Fruit fly (Drosophila melanogaster) whole organism, embryonic: ENCODE measurements around the gene CG17754.

ENCODE experiments used
- Adf1 ChIP-seq: fragments of 200-800 bp; sonication (Bioruptor generic); IDR thresholded peaks from 2 replicates; pipeline ENCODE4 v1.3.6; 2022; ENCODE audit warnings: missing biosample characterization, missing genetic modification characterization
- Atf-2 ChIP-seq: fragments of 200-800 bp; sonication (Bioruptor generic); optimal IDR thresholded peaks from 2 replicates; lab custom pipeline; 2016; ENCODE audit warnings: missing biosample characterization, missing genetic modification characterization
- B-H2 ChIP-seq: fragments of 200-800 bp; sonication (Bioruptor generic); optimal IDR thresholded peaks from 2 replicates; lab custom pipeline; 2018; ENCODE audit warnings: missing biosample characterization, mild to moderate bottlenecking, missing genetic modification characterization
- Blimp-1 ChIP-seq: fragments of 200-800 bp; sonication (Bioruptor generic); optimal IDR thresholded peaks from 3 replicates; lab custom pipeline; 2018; ENCODE audit warnings: missing biosample characterization, missing genetic modification characterization, mild to moderate bottlenecking, moderate library complexity, missing genetic modification reagents
- CG11504 ChIP-seq: fragments of 200-800 bp; sonication (Bioruptor generic); optimal IDR thresholded peaks from 3 replicates; lab custom pipeline; 2019; ENCODE audit warnings: missing biosample characterization, mild to moderate bottlenecking, missing genetic modification characterization, moderate library complexity
- CG15073 ChIP-seq: fragments of 200-800 bp; sonication (Bioruptor generic); optimal IDR thresholded peaks from 2 replicates; lab custom pipeline; 2016; ENCODE audit warnings: missing biosample characterization, missing genetic modification characterization
- CG15601 ChIP-seq: fragments of 200-800 bp; sonication (Bioruptor generic); optimal IDR thresholded peaks from 3 replicates; lab custom pipeline; 2019; ENCODE audit warnings: missing biosample characterization, mild to moderate bottlenecking, missing genetic modification characterization, moderate library complexity
- CG16863 ChIP-seq: fragments of 200-800 bp; sonication (Bioruptor generic); optimal IDR thresholded peaks from 3 replicates; lab custom pipeline; 2016; ENCODE audit warnings: missing biosample characterization, missing genetic modification characterization
- CG17361 ChIP-seq: fragments of 200-800 bp; sonication (Bioruptor generic); IDR thresholded peaks from 3 replicates; pipeline ENCODE4 v1.3.6; 2022; ENCODE audit warnings: missing biosample characterization, missing genetic modification characterization
- CG17568 ChIP-seq: fragments of 200-800 bp; sonication (Bioruptor generic); optimal IDR thresholded peaks from 2 replicates; lab custom pipeline; 2018; ENCODE audit warnings: missing biosample characterization, mild to moderate bottlenecking, missing genetic modification characterization, moderate library complexity
- CG4282 ChIP-seq: fragments of 200-800 bp; sonication (Bioruptor generic); optimal IDR thresholded peaks from 2 replicates; lab custom pipeline; 2016; ENCODE audit warnings: missing biosample characterization, missing genetic modification characterization
- CG4854 ChIP-seq: fragments of 200-800 bp; sonication (Bioruptor generic); optimal IDR thresholded peaks from 2 replicates; lab custom pipeline; 2016; ENCODE audit warnings: missing biosample characterization, missing genetic modification characterization, inconsistent platforms
- CG5245 ChIP-seq: fragments of 200-800 bp; sonication (Bioruptor generic); optimal IDR thresholded peaks from 3 replicates; lab custom pipeline; 2016; ENCODE audit warnings: missing biosample characterization, missing genetic modification characterization
- CG5953 ChIP-seq: fragments of 200-800 bp; sonication (Bioruptor generic); IDR thresholded peaks from 2 replicates; pipeline ENCODE4 v1.3.6; 2022; ENCODE audit warnings: missing biosample characterization, missing genetic modification characterization
- CG6254 ChIP-seq: fragments of 200-800 bp; sonication (Bioruptor generic); optimal IDR thresholded peaks from 3 replicates; lab custom pipeline; 2017; ENCODE audit warnings: mild to moderate bottlenecking, missing biosample characterization, missing genetic modification reagents, missing genetic modification characterization
- CG6683 ChIP-seq: fragments of 200-800 bp; sonication (Bioruptor generic); optimal IDR thresholded peaks from 2 replicates; lab custom pipeline; 2017; ENCODE audit warnings: missing biosample characterization, mild to moderate bottlenecking, missing genetic modification characterization, missing genetic modification reagents
- CG7839 ChIP-seq: fragments of 200-800 bp; sonication (Bioruptor generic); optimal IDR thresholded peaks from 3 replicates; lab custom pipeline; 2018; ENCODE audit warnings: missing biosample characterization, mild to moderate bottlenecking, missing genetic modification characterization, moderate library complexity
- CG9932 ChIP-seq: fragments of 200-800 bp; sonication (Bioruptor generic); IDR thresholded peaks from 2 replicates; pipeline ENCODE4 v1.3.6; 2022; ENCODE audit warnings: missing biosample characterization, missing genetic modification characterization
- Doc2 ChIP-seq: fragments of 200-800 bp; sonication (Bioruptor generic); IDR thresholded peaks from 2 replicates; pipeline ENCODE4 v1.3.6; 2022; ENCODE audit warnings: missing biosample characterization, missing genetic modification characterization
- Doc3 ChIP-seq: fragments of 200-800 bp; sonication (Bioruptor generic); IDR thresholded peaks from 3 replicates; pipeline ENCODE4 v1.3.6; 2022; ENCODE audit warnings: missing biosample characterization, missing genetic modification characterization; ENCODE audit not compliant: partially characterized antibody
- Fer1 ChIP-seq: fragments of 200-800 bp; sonication (Bioruptor generic); optimal IDR thresholded peaks from 2 replicates; lab custom pipeline; 2017; ENCODE audit warnings: missing biosample characterization, mild to moderate bottlenecking, missing genetic modification characterization
- Hmr ChIP-seq: fragments of 200-800 bp; sonication (Bioruptor generic); optimal IDR thresholded peaks from 3 replicates; lab custom pipeline; 2017; ENCODE audit warnings: mild to moderate bottlenecking, missing biosample characterization, missing genetic modification reagents, missing genetic modification characterization
- Jarid2 ChIP-seq: fragments of 200-800 bp; sonication (Bioruptor generic); optimal IDR thresholded peaks from 3 replicates; lab custom pipeline; 2017; ENCODE audit warnings: mild to moderate bottlenecking, missing biosample characterization, missing genetic modification reagents, missing genetic modification characterization
- Mrtf ChIP-seq: fragments of 200-800 bp; sonication (Bioruptor generic); IDR thresholded peaks from 3 replicates; pipeline ENCODE4 v1.3.6; 2022; ENCODE audit warnings: missing biosample characterization, missing genetic modification characterization
- Nf-YB ChIP-seq: fragments of 200-800 bp; sonication (Bioruptor generic); optimal IDR thresholded peaks from 3 replicates; lab custom pipeline; 2019; ENCODE audit warnings: missing biosample characterization, mild to moderate bottlenecking, missing genetic modification characterization, moderate library complexity
- NfI ChIP-seq: fragments of 200-800 bp; sonication (Bioruptor generic); optimal IDR thresholded peaks from 3 replicates; lab custom pipeline; 2018; ENCODE audit warnings: missing biosample characterization, mild to moderate bottlenecking, missing genetic modification characterization, moderate library complexity
- Oaz ChIP-seq: fragments of 200-800 bp; sonication (Bioruptor generic); IDR thresholded peaks from 2 replicates; pipeline ENCODE4 v1.3.6; 2022; ENCODE audit warnings: missing biosample characterization, missing genetic modification characterization
- Pdp1 ChIP-seq, 2 experiments: fragments of 200-800 bp; sonication (Bioruptor generic); optimal IDR thresholded peaks; 3 replicates each; lab custom pipeline; 2016; ENCODE audit warnings: missing biosample characterization in 2 of 2, missing genetic modification characterization in 2 of 2, mild to moderate bottlenecking in 1 of 2, moderate library complexity in 1 of 2
- Sry-δ ChIP-seq: fragments of 200-800 bp; sonication (Bioruptor generic); optimal IDR thresholded peaks from 2 replicates; lab custom pipeline; 2016; ENCODE audit warnings: missing biosample characterization, missing genetic modification characterization
- Xbp1 ChIP-seq: fragments of 200-800 bp; sonication (Bioruptor generic); optimal IDR thresholded peaks from 3 replicates; lab custom pipeline; 2016; ENCODE audit warnings: missing biosample characterization, mild to moderate bottlenecking, missing genetic modification characterization
- aop ChIP-seq: fragments of 200-800 bp; sonication (Bioruptor generic); IDR thresholded peaks from 2 replicates; pipeline ENCODE4 v1.3.6; 2022; ENCODE audit warnings: missing biosample characterization, missing genetic modification characterization
- crol ChIP-seq: fragments of 200-800 bp; sonication (Bioruptor generic); IDR thresholded peaks from 2 replicates; pipeline ENCODE4 v1.3.6; 2022; ENCODE audit warnings: missing biosample characterization, missing genetic modification characterization
- da ChIP-seq: fragments of 200-800 bp; sonication (Bioruptor generic); optimal IDR thresholded peaks from 2 replicates; lab custom pipeline; 2016; ENCODE audit warnings: missing biosample characterization, missing genetic modification characterization
- dysf ChIP-seq: fragments of 200-800 bp; sonication (Bioruptor generic); IDR thresholded peaks from 3 replicates; pipeline ENCODE4 v1.3.6; 2022; ENCODE audit warnings: missing biosample characterization, missing genetic modification characterization
- gce ChIP-seq: fragments of 200-800 bp; sonication (Bioruptor generic); IDR thresholded peaks from 3 replicates; pipeline ENCODE4 v1.3.6; 2022; ENCODE audit warnings: missing biosample characterization, missing genetic modification characterization
- insv ChIP-seq, 2 experiments: fragments of 200-800 bp; sonication (Bioruptor generic); optimal IDR thresholded peaks; 3 replicates each; lab custom pipeline; 2016 to 2018; ENCODE audit warnings: missing biosample characterization in 2 of 2, missing genetic modification characterization in 2 of 2
- kni ChIP-seq: fragments of 200-800 bp; sonication (Bioruptor generic); optimal IDR thresholded peaks from 3 replicates; lab custom pipeline; 2017; ENCODE audit warnings: mild to moderate bottlenecking, missing biosample characterization, missing genetic modification reagents, missing genetic modification characterization
- lmd ChIP-seq: fragments of 200-800 bp; sonication (Bioruptor generic); IDR thresholded peaks from 2 replicates; pipeline ENCODE4 v1.3.6; 2022; ENCODE audit warnings: missing biosample characterization, missing genetic modification characterization
- pfk ChIP-seq: fragments of 200-800 bp; sonication (Bioruptor generic); optimal IDR thresholded peaks from 2 replicates; lab custom pipeline; 2018; ENCODE audit warnings: missing biosample characterization, mild to moderate bottlenecking, missing genetic modification characterization, moderate library complexity
- sima ChIP-seq: fragments of 200-800 bp; sonication (Bioruptor generic); optimal IDR thresholded peaks from 2 replicates; lab custom pipeline; 2016; ENCODE audit warnings: missing biosample characterization, missing genetic modification characterization
- sr ChIP-seq: fragments of 200-800 bp; sonication (Bioruptor generic); IDR thresholded peaks from 3 replicates; pipeline ENCODE4 v1.3.6; 2022; ENCODE audit warnings: missing biosample characterization, missing genetic modification characterization
- stwl ChIP-seq: fragments of 200-800 bp; sonication (Bioruptor generic); optimal IDR thresholded peaks from 3 replicates; lab custom pipeline; 2018; ENCODE audit warnings: missing biosample characterization, mild to moderate bottlenecking, missing genetic modification characterization, moderate library complexity
- trem ChIP-seq: fragments of 200-800 bp; optimal IDR thresholded peaks from 3 replicates; lab custom pipeline; 2019; ENCODE audit warnings: missing biosample characterization, mild to moderate bottlenecking, missing genetic modification characterization, moderate library complexity
- unpg ChIP-seq: fragments of 200-800 bp; sonication (Bioruptor generic); optimal IDR thresholded peaks from 3 replicates; lab custom pipeline; 2018; ENCODE audit warnings: missing biosample characterization, mild to moderate bottlenecking, missing genetic modification characterization, moderate library complexity
- vfl ChIP-seq: fragments of 200-800 bp; sonication (Bioruptor generic); optimal IDR thresholded peaks from 2 replicates; lab custom pipeline; 2016; ENCODE audit warnings: missing biosample characterization, missing genetic modification characterization

Gene CG17754

DNA sequence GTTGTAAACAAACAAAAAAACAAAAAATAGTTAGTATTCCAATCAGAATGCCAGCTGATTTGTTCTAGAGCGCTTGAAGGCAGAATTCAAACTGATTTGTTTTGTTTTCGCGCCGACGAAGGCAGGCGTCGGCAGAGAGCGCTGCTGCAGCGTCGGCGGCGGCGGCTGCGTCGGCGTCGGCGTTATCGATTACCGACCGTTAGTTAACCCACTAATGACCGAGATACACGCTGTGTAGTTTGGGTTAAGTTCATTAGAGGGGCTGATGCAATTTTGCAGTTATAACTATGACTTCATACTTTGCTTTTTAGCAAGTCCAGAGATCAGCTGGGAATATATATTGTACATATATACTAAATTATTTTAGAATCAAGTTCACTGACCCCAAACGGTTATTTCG, 27.0 kb upstream of the CG17754 start, which contains the start of gene t (continued):
- 0 out of 2 replicates have a peak, but pooled peaks have one; percentile 21 for TF ChIP-seq CG9932 (GFP tag; lab: Robert Waterston, UW)
- TF ChIP-seq unpg (GFP tag; lab: Kevin White, UChicago), result peak; percentile 18
- TF ChIP-seq pfk (GFP tag; lab: Kevin White, UChicago), result no peak
- TF ChIP-seq Adf1, result peak; percentile 95
- TF ChIP-seq insv (GFP tag; optimal IDR thresholded peaks at IDR 0.05; lab: Kevin White, UChicago), result peak in 1 of 2 experiments; percentile 28

DNA sequence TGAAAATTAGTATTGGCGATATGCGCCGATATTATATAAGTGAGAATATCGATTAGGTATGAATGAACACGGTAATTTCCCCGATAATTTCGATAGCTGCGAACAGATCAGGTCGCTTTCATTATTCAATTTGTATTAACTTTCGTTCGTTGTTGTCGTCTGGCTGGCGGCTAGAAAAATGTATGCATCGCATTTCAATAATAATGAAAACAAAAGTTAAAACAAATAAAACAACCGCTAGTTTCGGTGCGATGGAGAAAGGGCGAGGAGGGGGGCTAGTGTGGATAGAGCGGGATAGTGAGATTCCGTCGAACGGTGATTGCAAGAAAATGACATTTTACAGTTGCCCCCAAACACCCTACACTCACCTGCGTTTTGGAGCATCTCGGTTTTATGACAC, 25.8 kb upstream of the CG17754 start:
- TF ChIP-seq crol (GFP tag; lab: Robert Waterston, UW), result peak; percentile 17; the same call in 1 of the 2 replicates
- TF ChIP-seq CG11504, result no peak
- TF ChIP-seq Blimp-1 (GFP tag; lab: Kevin White, UChicago), result peak; percentile 90
- no peak for TF ChIP-seq CG5245
- peak in 1 of 2 experiments; percentile 41 for TF ChIP-seq Pdp1 (GFP tag; optimal IDR thresholded peaks at IDR 0.05; lab: Kevin White, UChicago)
- TF ChIP-seq, all 482 proteins: peak for 3

dm6 chrX:9225137-9225536, 25.1 kb upstream of the CG17754 start, which contains the start of gene CG15370:
Gene CG15370 (plus strand): TSS chrX:9225437.
- TF ChIP-seq CG6683 (GFP tag; lab: Kevin White, UChicago) (no peak), B-H2 (GFP tag; lab: Kevin White, UChicago) (no peak), Oaz (GFP tag; lab: Robert Waterston, UW) (no peak), Sry-δ (GFP tag; lab: Kevin White, UChicago) (no peak), stwl (tag; lab: Kevin White, UChicago) (no peak), trem (tag; lab: Kevin White, UChicago) (no peak), dysf (GFP tag; lab: Robert Waterston, UW) (no peak), Xbp1 (GFP tag; lab: Kevin White, UChicago) (no peak), CG17361 (GFP tag; lab: Robert Waterston, UW) (no peak), CG4282 (GFP tag; lab: Kevin White, UChicago) (no peak), CG15601 (tag; lab: Kevin White, UChicago) (no peak), gce (GFP tag; lab: Robert Waterston, UW) (no peak), CG5953 (no peak), CG5245 (no peak), da (GFP tag; lab: Kevin White, UChicago) (no peak), Doc2 (GFP tag; lab: Robert Waterston, UW) (no peak), kni (GFP tag; lab: Kevin White, UChicago) (no peak), CG7839 (tag; lab: Kevin White, UChicago) (no peak), Mrtf (GFP tag; lab: Robert Waterston, UW) (no peak), Atf-2 (no peak)

DNA sequence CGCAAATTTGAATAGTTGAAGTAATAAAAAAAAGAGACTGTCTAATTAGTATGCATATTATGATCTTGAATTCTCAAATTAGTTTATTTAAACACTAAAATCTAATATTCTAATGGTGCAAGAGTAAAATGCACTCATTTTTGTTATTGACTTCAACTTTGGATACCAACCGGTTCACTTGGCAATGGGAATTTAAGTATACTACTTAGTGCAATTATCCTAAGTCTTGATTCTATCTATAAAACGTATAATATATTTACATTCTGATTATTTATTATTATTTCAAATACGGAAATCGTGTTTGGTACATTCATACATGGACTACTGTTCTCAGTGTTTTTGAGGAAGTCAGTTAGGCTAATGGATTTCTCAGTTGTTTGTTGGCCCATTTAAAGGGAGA, 23.4 kb upstream of the CG17754 start, which contains the start of gene Gr8a:
TSS of gene Gr8a (plus strand) at position 301 of the 400 bp plus-strand sequence.
- TF ChIP-seq Fer1, result no peak
- no peak for TF ChIP-seq CG15073 (GFP tag; lab: Kevin White, UChicago)
- no peak for TF ChIP-seq NfI
- TF ChIP-seq aop (GFP tag; lab: Robert Waterston, UW), result no peak
- no peak for TF ChIP-seq CG17568

DNA sequence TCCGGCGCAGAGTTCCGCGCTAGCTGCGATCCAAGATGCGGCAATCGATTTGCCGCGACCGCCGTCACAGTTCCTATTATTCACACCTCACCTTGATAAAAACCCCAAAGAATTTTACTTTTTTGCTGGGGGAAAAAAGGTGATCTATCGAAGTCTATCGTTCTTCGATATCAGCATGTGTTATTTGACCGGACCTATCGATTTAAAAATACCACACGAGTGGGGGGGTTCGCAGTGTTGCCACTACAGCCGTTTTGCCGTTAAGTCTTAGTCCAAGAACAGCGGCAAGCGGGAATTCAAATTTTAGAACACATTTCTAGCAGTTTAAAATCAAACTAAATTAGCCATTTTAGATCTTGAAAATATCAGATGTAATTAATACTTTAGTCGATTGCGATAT, 18.0 kb upstream of the CG17754 start, which contains the start of gene CG12121:
TSS of gene CG12121 (minus strand) at position 180 of the 400 bp plus-strand sequence.
- no peak for TF ChIP-seq sr (GFP tag; lab: Robert Waterston, UW)
- no peak for TF ChIP-seq vfl (GFP tag; lab: Kevin White, UChicago)
- no peak for TF ChIP-seq sima (GFP tag; lab: Kevin White, UChicago)
- no peak for TF ChIP-seq lmd
- TF ChIP-seq Hmr, result no peak
- no peak for TF ChIP-seq CG4854 (GFP tag; lab: Kevin White, UChicago)
- peak; percentile 58 for TF ChIP-seq Doc3 (GFP tag; lab: Robert Waterston, UW)
- TF ChIP-seq Jarid2 (GFP tag; lab: Kevin White, UChicago), result no peak
- no peak for TF ChIP-seq CG16863 (GFP tag; lab: Kevin White, UChicago)
- no peak for TF ChIP-seq dysf (GFP tag; lab: Robert Waterston, UW)
- no peak for TF ChIP-seq Nf-YB (GFP tag; lab: Kevin White, UChicago)
- no peak for TF ChIP-seq CG6254 (GFP tag; lab: Kevin White, UChicago)
- peak; percentile 68 for TF ChIP-seq Sry-δ (GFP tag; lab: Kevin White, UChicago)
